Worm (Caenorhabditis elegans) whole organism, young adult: ENCODE data around the gene C12D5.9.

Experiments used
- F23B12.7 ChIP-seq: sonication (generic microtip); optimal IDR thresholded peaks from 2 replicates; lab custom pipeline; 2017; ENCODE audit warnings: missing genetic modification characterization, mild to moderate bottlenecking, missing compliant biosample characterization, antibody characterized with exemption, moderate library complexity; ENCODE audit not compliant: insufficient read depth
- T26A5.8 ChIP-seq: sonication (generic microtip); optimal IDR thresholded peaks from 2 replicates; lab custom pipeline; 2016; ENCODE audit warnings: missing genetic modification characterization, missing compliant biosample characterization
- ama-1 ChIP-seq, 3 experiments: fragments of 150-350 bp in 1 of 3; sonication (generic microtip) in 2 of 3; optimal IDR thresholded peaks; 2 replicates each; lab custom pipeline; 2014 to 2018; ENCODE audit warnings: missing biosample characterization in 2 of 3, missing genetic modification characterization in 2 of 3, missing genetic modification reagents in 2 of 3
- lsy-27 ChIP-seq: sonication (generic microtip); optimal IDR thresholded peaks from 2 replicates; lab custom pipeline; 2017; ENCODE audit warnings: missing genetic modification characterization, mild to moderate bottlenecking, missing compliant biosample characterization, antibody characterized with exemption, missing genotype, borderline replicate concordance; ENCODE audit not compliant: insufficient read depth
- sea-2 ChIP-seq: fragments of 200-800 bp; sonication (Bioruptor generic); IDR thresholded peaks from 2 replicates; pipeline ENCODE4 v1.3.6; 2022; ENCODE audit warnings: missing genetic modification characterization, missing compliant biosample characterization
- ztf-18 ChIP-seq: sonication (generic microtip); optimal IDR thresholded peaks from 2 replicates; lab custom pipeline; 2016; ENCODE audit warnings: missing genotype, mild to moderate bottlenecking, missing genetic modification characterization, missing compliant biosample characterization
- ztf-25 ChIP-seq: fragments of 200-800 bp; sonication (Bioruptor generic); IDR thresholded peaks from 2 replicates; pipeline ENCODE4 v1.3.6; 2022; ENCODE audit warnings: missing genetic modification reagents, missing genetic modification characterization, missing compliant biosample characterization

ce11 chrV:7647147-7647546 lies 42.6 kb downstream of the C12D5.9 start:
- TF ChIP-seq ama-1 (optimal IDR thresholded peaks at IDR 0.05; lab: Kevin White, UChicago) (no peak), ama-1 (GFP tag; optimal IDR thresholded peaks at IDR 0.05; lab: Kevin White, UChicago) (no peak), F23B12.7 (no peak), sea-2 (GFP tag; lab: Robert Waterston, UW) (no peak), ztf-18 (tag; lab: Kevin White, UChicago) (no peak), lsy-27 (tag; lab: Kevin White, UChicago) (no peak), T26A5.8 (tag; lab: Kevin White, UChicago) (no peak), ztf-25 (GFP tag; lab: Robert Waterston, UW) (no peak)
